Worm (Caenorhabditis elegans): Measurements from ENCODE around the gene B0303.7.

Gene B0303.7

DNA sequence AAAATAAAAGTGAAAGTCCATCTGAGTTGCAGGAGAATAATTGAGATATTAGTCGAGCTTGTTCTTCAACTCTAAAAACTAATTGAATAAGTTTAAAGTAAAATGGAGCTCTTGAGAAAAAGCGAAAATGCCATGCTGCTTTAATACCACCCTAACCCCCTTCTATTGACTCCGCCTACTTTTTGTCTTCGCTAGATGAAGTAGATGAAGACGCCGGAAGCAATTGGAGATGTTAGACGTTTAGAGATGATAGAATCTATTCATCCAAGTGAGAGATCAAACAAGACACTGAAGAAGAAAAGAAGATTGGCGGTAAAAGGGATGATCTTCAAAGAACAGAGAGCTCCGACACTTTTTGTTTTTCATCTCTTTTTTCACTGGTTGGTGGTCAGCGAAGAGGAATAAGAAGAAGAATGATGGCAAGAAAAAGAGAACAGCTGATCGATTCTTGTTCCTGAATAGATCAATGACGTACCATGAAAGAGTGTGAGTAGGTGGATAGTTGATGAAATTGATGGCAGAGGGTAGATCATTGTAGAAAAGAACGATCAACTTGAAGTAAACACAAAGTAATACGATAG is 38.9 kb upstream of the B0303.7 start:
- TF ChIP-seq M03D4.4 (tag; optimal IDR thresholded peaks at IDR 0.05) (no peak), lin-32 (GFP tag; optimal IDR thresholded peaks at IDR 0.05) (no peak)

- TF ChIP-seq sem-2 (GFP tag; optimal IDR thresholded peaks at IDR 0.05) (no peak), lin-13 (tag; optimal IDR thresholded peaks at IDR 0.05) (no peak), mab-5 (tag; optimal IDR thresholded peaks at IDR 0.05) (no peak), tbx-8 (GFP tag; optimal IDR thresholded peaks at IDR 0.05) (no peak), snpc-4 (tag; optimal IDR thresholded peaks at IDR 0.05) (no peak), ces-1 (GFP tag; optimal IDR thresholded peaks at IDR 0.05) (no peak), sptf-1 (tag; optimal IDR thresholded peaks at IDR 0.05) (no peak), flh-1 (GFP tag; optimal IDR thresholded peaks at IDR 0.05) (no peak), ztf-11 (tag; optimal IDR thresholded peaks at IDR 0.05) (no peak), elt-3 (tag; optimal IDR thresholded peaks at IDR 0.05) (no peak), mls-2 (tag; optimal IDR thresholded peaks at IDR 0.05) (no peak), nhr-237 (tag; optimal IDR thresholded peaks at IDR 0.05) (no peak), M03D4.4 (tag; optimal IDR thresholded peaks at IDR 0.05) (no peak), mep-1 (tag; optimal IDR thresholded peaks at IDR 0.05) (no peak), nhr-12 (tag; optimal IDR thresholded peaks at IDR 0.05) (no peak), ham-2 (GFP tag; optimal IDR thresholded peaks at IDR 0.05) (no peak), hlh-1 (tag; optimal IDR thresholded peaks at IDR 0.05) (no peak), unc-39 (tag; optimal IDR thresholded peaks at IDR 0.05) (no peak), cnd-1 (tag; optimal IDR thresholded peaks at IDR 0.05) (no peak), ceh-43 (GFP tag; optimal IDR thresholded peaks at IDR 0.05) (no peak)
These were observed 38.0 kb upstream of the B0303.7 start for ce11 chrIII:8655412-8655811.

DNA sequence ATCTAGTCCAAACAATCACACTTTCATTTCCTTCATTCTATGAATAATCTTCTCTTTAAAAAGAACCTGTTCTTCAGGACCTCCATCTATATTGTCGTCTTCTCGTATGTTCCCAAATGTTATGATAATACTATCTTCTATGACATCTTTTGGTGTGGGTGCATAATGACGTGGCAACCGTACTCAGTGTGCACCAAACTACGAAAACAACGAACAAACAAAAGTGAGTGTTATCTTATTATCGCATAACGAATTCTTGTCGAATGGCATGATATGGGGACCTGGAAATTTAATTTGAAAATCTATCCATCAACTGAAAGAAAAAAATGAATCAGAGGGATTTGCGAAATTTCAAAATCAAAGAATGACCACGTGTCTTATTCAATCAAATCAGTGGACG is 37.4 kb upstream of the B0303.7 start:
- TF ChIP-seq ces-1 (GFP tag; optimal IDR thresholded peaks at IDR 0.05) = no peak
- no peak for TF ChIP-seq ceh-83 (GFP tag; optimal IDR thresholded peaks at IDR 0.05)
- TF ChIP-seq flh-1 (GFP tag; optimal IDR thresholded peaks at IDR 0.05) = no peak
- TF ChIP-seq lin-13 (tag; optimal IDR thresholded peaks at IDR 0.05) = no peak
- TF ChIP-seq ham-2 (GFP tag; optimal IDR thresholded peaks at IDR 0.05) = no peak
- no peak for TF ChIP-seq sptf-1 (tag; optimal IDR thresholded peaks at IDR 0.05)
- TF ChIP-seq zip-8 (tag; optimal IDR thresholded peaks at IDR 0.05) = no peak

DNA sequence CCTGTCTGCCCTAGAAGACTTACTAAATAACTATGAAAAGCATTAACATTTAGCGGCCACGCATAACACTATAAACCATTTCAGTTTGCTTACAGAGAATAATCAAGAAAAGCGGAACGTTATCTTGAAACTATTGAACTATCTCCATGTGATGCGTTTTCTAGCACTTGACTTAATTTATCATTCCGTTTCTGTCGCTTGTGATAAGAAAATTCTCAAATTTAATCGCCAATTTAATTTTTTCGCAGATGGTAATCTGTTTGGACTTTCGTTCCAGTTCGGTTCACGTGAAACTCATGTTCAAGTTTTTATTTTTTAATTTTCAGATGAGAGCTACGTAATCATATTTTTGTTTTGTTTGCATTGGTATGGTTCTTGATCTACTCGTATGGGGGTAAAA is 36.5 kb upstream of the B0303.7 start:
- TF ChIP-seq ceh-43 (GFP tag; optimal IDR thresholded peaks at IDR 0.05) (no peak), nhr-12 (tag; optimal IDR thresholded peaks at IDR 0.05) (no peak), mab-5 (tag; optimal IDR thresholded peaks at IDR 0.05) (no peak), elt-3 (tag; optimal IDR thresholded peaks at IDR 0.05) (no peak), ztf-11 (tag; optimal IDR thresholded peaks at IDR 0.05) (no peak), snpc-4 (tag; optimal IDR thresholded peaks at IDR 0.05) (no peak), ham-2 (GFP tag; optimal IDR thresholded peaks at IDR 0.05) (no peak), M03D4.4 (tag; optimal IDR thresholded peaks at IDR 0.05) (no peak), nhr-237 (tag; optimal IDR thresholded peaks at IDR 0.05) (no peak), sem-2 (GFP tag; optimal IDR thresholded peaks at IDR 0.05) (no peak), cnd-1 (tag; optimal IDR thresholded peaks at IDR 0.05) (no peak), elt-1 (tag; optimal IDR thresholded peaks at IDR 0.05; ENCODE audit: borderline replicate concordance, insufficient read depth) (no peak), ceh-39 (tag; optimal IDR thresholded peaks at IDR 0.05) (no peak), tbx-8 (GFP tag; optimal IDR thresholded peaks at IDR 0.05) (no peak), unc-39 (tag; optimal IDR thresholded peaks at IDR 0.05) (no peak), mls-2 (tag; optimal IDR thresholded peaks at IDR 0.05) (no peak), blmp-1 (tag; optimal IDR thresholded peaks at IDR 0.05) (no peak), nhr-76 (tag; optimal IDR thresholded peaks at IDR 0.05) (no peak), lsy-2 (tag; optimal IDR thresholded peaks at IDR 0.05) (no peak), hlh-1 (tag; optimal IDR thresholded peaks at IDR 0.05) (no peak)

DNA sequence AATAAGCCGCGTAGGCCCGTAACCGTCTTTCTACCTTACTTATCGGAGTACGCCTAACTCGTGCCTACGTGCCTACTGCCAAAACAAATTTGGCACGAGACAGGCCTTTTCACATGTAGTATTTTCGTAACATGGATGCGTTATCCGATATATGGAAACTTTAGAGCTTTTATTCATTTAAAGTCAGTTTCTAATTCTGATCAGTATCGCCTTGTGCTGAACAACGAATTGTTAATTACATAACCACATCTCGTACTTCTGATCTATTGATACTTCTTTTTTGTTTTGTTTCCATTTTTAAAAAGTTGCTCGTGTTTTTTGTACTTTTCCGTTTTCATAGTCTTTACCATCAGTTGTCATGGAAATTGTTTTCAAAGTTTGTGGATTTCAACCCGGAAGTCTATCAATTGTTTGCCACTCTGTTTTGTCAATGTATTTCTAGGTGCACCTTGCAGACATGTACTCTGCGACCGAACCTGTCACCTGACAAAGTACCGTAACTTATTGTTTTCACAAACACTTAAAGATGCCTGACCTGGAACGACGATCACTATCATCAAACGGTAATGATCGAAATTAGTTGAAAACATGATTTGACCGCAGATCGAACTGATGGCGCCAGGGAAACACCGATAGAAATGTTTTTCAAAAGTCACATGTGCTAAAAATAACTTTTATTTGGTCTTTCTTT is 35.6 kb upstream of the B0303.7 start:
- TF ChIP-seq nhr-237 (tag; optimal IDR thresholded peaks at IDR 0.05) (no peak), hlh-1 (tag; optimal IDR thresholded peaks at IDR 0.05) (no peak), unc-39 (tag; optimal IDR thresholded peaks at IDR 0.05) (no peak), zip-8 (tag; optimal IDR thresholded peaks at IDR 0.05) (no peak), elt-1 (tag; optimal IDR thresholded peaks at IDR 0.05; ENCODE audit: borderline replicate concordance, insufficient read depth) (no peak), nhr-12 (tag; optimal IDR thresholded peaks at IDR 0.05) (no peak), sem-2 (GFP tag; optimal IDR thresholded peaks at IDR 0.05) (no peak), M03D4.4 (tag; optimal IDR thresholded peaks at IDR 0.05) (no peak)
